Worm (Caenorhabditis elegans): ENCODE results near the gene R02F11.12.

ce11 chrV:4800794-4801193 is 10.3 kb downstream of the R02F11.12 start, which contains the start of gene R02F11.1:
- no peak for TF ChIP-seq K09A11.1 (tag; optimal IDR thresholded peaks at IDR 0.05; ENCODE audit: insufficient read depth)
- no peak for TF ChIP-seq ceh-45 (GFP tag; IDR thresholded peaks at IDR 0.05)
- TF ChIP-seq sdc-2 (tag; optimal IDR thresholded peaks at IDR 0.05) = no peak
- no peak for TF ChIP-seq ama-1 (optimal IDR thresholded peaks at IDR 0.05)
- TF ChIP-seq sox-4 (tag; optimal IDR thresholded peaks at IDR 0.05) = no peak

Measured in whole organism, late embryonic.